Fruit fly (Drosophila melanogaster) whole organism, larva: ENCODE measurements around the gene CG32037.

Source experiments
- noc ChIP-seq: fragments of 200-800 bp; sonication (Bioruptor generic); optimal IDR thresholded peaks from 3 replicates; lab custom pipeline; 2019; ENCODE audit warnings: missing biosample characterization, mild to moderate bottlenecking, missing genetic modification characterization, moderate library complexity

CG32037 gene

dm6 chr3L:9441907-9442479 is 50.0 kb downstream of the CG32037 start, which contains the start of the genes Bet3 and Nf-YA:
Gene Bet3 (minus strand): TSS chr3L:9442267.
Gene Nf-YA (minus strand): TSS chr3L:9442267.
- TF ChIP-seq noc (tag; lab: Kevin White, UChicago): no peak
